Worm (Caenorhabditis elegans) whole organism, L3 larva: ENCODE measurements around the gene B0563.5.

Experiments
- egl-27 ChIP-seq: sonication (generic microtip); optimal IDR thresholded peaks from 4 replicates; lab custom pipeline; 2017; ENCODE audit warnings: missing biosample characterization, missing genetic modification reagents, missing genetic modification characterization
- nhr-237 ChIP-seq: fragments of 150-350 bp; optimal IDR thresholded peaks from 2 replicates; lab custom pipeline; 2014; ENCODE audit warnings: missing biosample characterization, missing genetic modification characterization

- TF ChIP-seq nhr-237 (tag; lab: Kevin White, UChicago): no peak
- TF ChIP-seq egl-27 (tag; lab: Kevin White, UChicago): no peak
These were observed 34.9 kb downstream of the B0563.5 start, which contains the start of gene Y81B9A.4 for ce11 chrX:9180823-9181222.
